Worm (Caenorhabditis elegans) whole organism, mixed stage, embryonic: ENCODE measurements around the gene trx-1.
A peak's percentile ranks its signal among the peaks of the same experiment; 100 is the strongest.

Experiments
- M03D4.4 ChIP-seq: sonication (generic microtip); optimal IDR thresholded peaks from 2 replicates; lab custom pipeline; 2017; ENCODE audit warnings: mild to moderate bottlenecking, missing genetic modification characterization, missing compliant biosample characterization
- bed-3 ChIP-seq: fragments of 200-800 bp; sonication (Bioruptor generic); optimal IDR thresholded peaks from 3 replicates; lab custom pipeline; 2018; ENCODE audit warnings: mild to moderate bottlenecking, missing genetic modification characterization, moderate library complexity, missing compliant biosample characterization
- blmp-1 ChIP-seq: fragments of 150-350 bp; optimal IDR thresholded peaks from 2 replicates; lab custom pipeline; 2014; ENCODE audit warnings: missing biosample characterization, missing genetic modification characterization
- ceh-39 ChIP-seq: fragments of 150-350 bp; optimal IDR thresholded peaks from 2 replicates; lab custom pipeline; 2014; ENCODE audit warnings: missing biosample characterization, missing genetic modification characterization
- ceh-43 ChIP-seq: fragments of 200-800 bp; sonication (Bioruptor generic); optimal IDR thresholded peaks from 2 replicates; lab custom pipeline; 2018; ENCODE audit warnings: mild to moderate bottlenecking, missing genetic modification characterization, moderate library complexity, missing compliant biosample characterization
- ceh-83 ChIP-seq: fragments of 200-800 bp; sonication (Bioruptor generic); optimal IDR thresholded peaks from 2 replicates; lab custom pipeline; 2018; ENCODE audit warnings: mild to moderate bottlenecking, missing genetic modification characterization, missing compliant biosample characterization
- ces-1 ChIP-seq: fragments of 150-350 bp; optimal IDR thresholded peaks from 2 replicates; lab custom pipeline; 2014; ENCODE audit warnings: missing biosample characterization, missing genetic modification reagents, missing genetic modification characterization
- cnd-1 ChIP-seq: fragments of 200-800 bp; sonication (Bioruptor generic); optimal IDR thresholded peaks from 2 replicates; lab custom pipeline; 2018; ENCODE audit warnings: mild to moderate bottlenecking, missing genetic modification characterization, missing compliant biosample characterization
- drap-1 ChIP-seq: fragments of 200-800 bp; sonication (Bioruptor generic); optimal IDR thresholded peaks from 3 replicates; lab custom pipeline; 2018; ENCODE audit warnings: mild to moderate bottlenecking, missing genetic modification characterization, missing compliant biosample characterization
- elt-1 ChIP-seq: sonication (generic microtip); optimal IDR thresholded peaks from 2 replicates; lab custom pipeline; 2017; ENCODE audit warnings: missing genetic modification characterization, mild to moderate bottlenecking, missing compliant biosample characterization, antibody characterized with exemption, moderate library complexity, borderline replicate concordance; ENCODE audit not compliant: insufficient read depth
- elt-3 ChIP-seq: fragments of 150-350 bp; optimal IDR thresholded peaks from 2 replicates; lab custom pipeline; 2014; ENCODE audit warnings: missing biosample characterization, missing genetic modification characterization
- flh-1 ChIP-seq: fragments of 200-800 bp; sonication (Bioruptor generic); optimal IDR thresholded peaks from 2 replicates; lab custom pipeline; 2018; ENCODE audit warnings: mild to moderate bottlenecking, missing genetic modification characterization, moderate library complexity, missing compliant biosample characterization
- ham-2 ChIP-seq: fragments of 200-800 bp; sonication (Bioruptor generic); optimal IDR thresholded peaks from 2 replicates; lab custom pipeline; 2018; ENCODE audit warnings: mild to moderate bottlenecking, missing genetic modification characterization, missing compliant biosample characterization
- hlh-1 ChIP-seq: fragments of 150-350 bp; optimal IDR thresholded peaks from 2 replicates; lab custom pipeline; 2014; ENCODE audit warnings: missing biosample characterization, missing genetic modification reagents, missing genetic modification characterization
- lin-13 ChIP-seq: fragments of 150-350 bp; optimal IDR thresholded peaks from 2 replicates; lab custom pipeline; 2014; ENCODE audit warnings: missing biosample characterization, missing genetic modification characterization
- lin-32 ChIP-seq: fragments of 200-800 bp; sonication (Bioruptor generic); optimal IDR thresholded peaks from 2 replicates; lab custom pipeline; 2018; ENCODE audit warnings: mild to moderate bottlenecking, missing genetic modification characterization, missing compliant biosample characterization
- lsy-2 ChIP-seq: fragments of 150-350 bp; optimal IDR thresholded peaks from 2 replicates; lab custom pipeline; 2014; ENCODE audit warnings: missing biosample characterization, missing genetic modification characterization
- mab-5 ChIP-seq: fragments of 150-350 bp; optimal IDR thresholded peaks from 2 replicates; lab custom pipeline; 2014; ENCODE audit warnings: missing biosample characterization, missing genetic modification characterization
- mls-2 ChIP-seq: sonication (generic microtip); optimal IDR thresholded peaks from 2 replicates; lab custom pipeline; 2016; ENCODE audit warnings: mild to moderate bottlenecking, missing genetic modification characterization, moderate library complexity, missing compliant biosample characterization
- nhr-237 ChIP-seq: fragments of 150-350 bp; optimal IDR thresholded peaks from 2 replicates; lab custom pipeline; 2014; ENCODE audit warnings: missing biosample characterization, missing genetic modification characterization
- nhr-76 ChIP-seq: sonication (generic microtip); optimal IDR thresholded peaks from 2 replicates; lab custom pipeline; 2017; ENCODE audit warnings: missing biosample characterization, missing genetic modification characterization
- pha-4 ChIP-seq: fragments of 150-350 bp; optimal IDR thresholded peaks from 2 replicates; lab custom pipeline; 2018; ENCODE audit warnings: missing biosample characterization, missing genetic modification reagents, missing genetic modification characterization
- sem-2 ChIP-seq: fragments of 200-800 bp; sonication (Bioruptor generic); optimal IDR thresholded peaks from 2 replicates; lab custom pipeline; 2018; ENCODE audit warnings: mild to moderate bottlenecking, missing genetic modification characterization, missing compliant biosample characterization
- snpc-4 ChIP-seq: fragments of 150-350 bp; optimal IDR thresholded peaks from 2 replicates; lab custom pipeline; 2014; ENCODE audit warnings: missing biosample characterization, missing genetic modification characterization
- sptf-1 ChIP-seq: sonication (generic microtip); optimal IDR thresholded peaks from 2 replicates; lab custom pipeline; 2017; ENCODE audit warnings: mild to moderate bottlenecking, missing genetic modification characterization, moderate library complexity, missing compliant biosample characterization
- tbx-8 ChIP-seq: fragments of 200-800 bp; sonication (Bioruptor generic); optimal IDR thresholded peaks from 2 replicates; lab custom pipeline; 2018; ENCODE audit warnings: mild to moderate bottlenecking, missing genetic modification characterization, moderate library complexity, missing compliant biosample characterization
- unc-39 ChIP-seq: fragments of 150-350 bp; optimal IDR thresholded peaks from 2 replicates; lab custom pipeline; 2014; ENCODE audit warnings: missing biosample characterization, missing genetic modification characterization
- unc-62 ChIP-seq: fragments of 150-350 bp; optimal IDR thresholded peaks from 2 replicates; lab custom pipeline; 2014; ENCODE audit warnings: missing biosample characterization, missing genetic modification reagents, missing genetic modification characterization
- zip-8 ChIP-seq: fragments of 150-350 bp; optimal IDR thresholded peaks from 2 replicates; lab custom pipeline; 2014; ENCODE audit warnings: missing biosample characterization, missing genetic modification characterization
- ztf-11 ChIP-seq: fragments of 150-350 bp; optimal IDR thresholded peaks from 2 replicates; lab custom pipeline; 2014; ENCODE audit warnings: missing biosample characterization, missing genetic modification characterization

The trx-1 gene

DNA sequence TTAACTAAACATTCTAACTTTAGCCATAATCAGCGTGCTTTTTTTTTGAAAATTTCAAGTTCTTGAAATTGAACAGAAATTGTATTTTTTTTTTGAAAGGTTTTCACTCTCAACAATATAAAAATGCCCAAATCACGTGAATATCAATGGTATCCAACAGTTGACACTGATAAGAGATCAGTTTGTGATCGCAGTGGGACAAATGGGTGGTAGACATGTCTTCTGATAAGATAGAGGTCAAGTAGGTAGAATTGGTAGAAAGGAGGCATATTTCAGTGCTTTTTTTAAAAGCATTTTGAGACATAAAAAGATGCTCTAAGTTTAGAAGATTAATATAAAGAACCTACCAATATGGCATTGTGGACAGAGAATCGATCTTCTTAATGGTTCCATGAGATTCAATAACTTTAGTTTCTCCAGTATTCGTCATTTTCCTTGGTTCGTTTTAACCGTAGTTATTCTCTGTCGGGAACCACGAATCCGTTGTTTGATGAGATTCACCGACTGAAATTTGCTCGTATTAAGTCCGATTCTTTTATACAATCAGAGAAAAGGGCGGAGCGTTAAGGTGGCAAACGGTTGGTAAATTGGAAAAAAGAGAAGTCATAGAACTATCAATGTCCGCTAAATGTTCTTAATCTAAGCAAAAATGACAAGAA, 24.0 kb upstream of the trx-1 start, which contains the start of gene mthf-1:
Gene mthf-1, minus strand, starts transcription at position 504 of the 659 bp plus-strand sequence.
- peak; percentile 7 for TF ChIP-seq elt-1 (tag; lab: Kevin White, UChicago)
- no peak for TF ChIP-seq sptf-1 (tag; lab: Kevin White, UChicago)

ce11 chrII:7776715-7777114, 23.3 kb upstream of the trx-1 start:
- TF ChIP-seq elt-1 (tag; lab: Kevin White, UChicago), result peak; percentile 13
- TF ChIP-seq elt-3, result peak; percentile 39
- TF ChIP-seq zip-8 (tag; lab: Kevin White, UChicago), result no peak
- no peak for TF ChIP-seq lin-32

DNA sequence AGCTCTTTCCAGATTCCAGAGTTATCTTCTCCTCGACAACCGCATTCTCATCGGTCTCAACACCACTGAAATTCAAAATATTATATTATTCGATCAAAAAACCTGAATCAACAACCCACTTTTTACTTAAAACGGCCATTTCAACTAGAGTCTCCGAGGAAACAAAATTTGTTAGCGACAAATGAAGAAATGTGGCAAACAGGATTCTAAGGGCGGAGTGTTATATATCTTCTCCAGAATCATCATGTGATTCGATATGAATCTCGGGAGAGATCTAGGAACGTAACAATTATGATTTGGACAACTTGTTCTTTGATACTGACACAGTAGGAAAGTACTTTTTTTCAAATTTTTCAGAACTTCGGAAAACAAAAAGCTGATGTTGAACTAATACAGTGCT, 22.8 kb upstream of the trx-1 start:
- TF ChIP-seq elt-1 (tag; lab: Kevin White, UChicago), result peak; percentile 63
- no peak for TF ChIP-seq ceh-39
- TF ChIP-seq, all 35 proteins: peak for 1

DNA sequence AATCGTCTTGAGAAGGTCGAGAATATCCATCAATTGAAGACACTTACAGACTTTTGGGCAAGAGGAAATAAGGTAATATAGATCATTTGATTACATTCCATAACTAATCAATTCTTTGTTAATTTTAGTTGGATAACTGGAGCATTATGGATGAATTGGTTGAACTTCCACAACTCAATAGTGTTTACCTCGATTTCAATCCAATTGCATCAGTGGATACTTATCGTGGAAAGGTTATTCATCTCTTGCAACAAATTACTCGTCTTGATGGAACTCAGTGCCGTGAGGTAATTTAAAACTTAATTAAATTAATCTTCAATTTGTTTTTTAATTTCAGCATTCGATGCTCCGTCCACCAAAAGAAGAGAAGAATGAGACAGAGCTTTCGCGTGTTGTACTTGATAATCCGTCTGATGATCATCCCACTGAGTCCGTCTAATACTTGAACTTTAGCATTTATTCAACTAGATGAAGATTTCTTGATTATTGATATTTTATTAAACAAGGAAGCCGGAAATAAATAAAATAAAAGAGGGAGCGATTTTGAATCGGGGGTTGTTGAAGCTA, 20.1 kb upstream of the trx-1 start:
- TF ChIP-seq sptf-1 (tag; lab: Kevin White, UChicago), result no peak
- no peak for TF ChIP-seq elt-3
- TF ChIP-seq unc-39 (tag; lab: Kevin White, UChicago), result no peak
- no peak for TF ChIP-seq mab-5 (tag; lab: Kevin White, UChicago)
- no peak for TF ChIP-seq bed-3 (GFP tag; lab: Kevin White, UChicago)
- no peak for TF ChIP-seq ceh-83 (GFP tag; lab: Kevin White, UChicago)
- TF ChIP-seq ceh-39, result no peak
- no peak for TF ChIP-seq nhr-237 (tag; lab: Kevin White, UChicago)
- no peak for TF ChIP-seq ceh-43 (GFP tag; lab: Kevin White, UChicago)
- no peak for TF ChIP-seq sem-2 (GFP tag; lab: Kevin White, UChicago)
- no peak for TF ChIP-seq pha-4 (tag; lab: Kevin White, UChicago)
- TF ChIP-seq lin-13 (tag; lab: Kevin White, UChicago), result no peak
- TF ChIP-seq mls-2 (tag; lab: Kevin White, UChicago), result no peak
- TF ChIP-seq ham-2 (GFP tag; lab: Kevin White, UChicago), result no peak
- TF ChIP-seq elt-1 (tag; lab: Kevin White, UChicago), result no peak
- TF ChIP-seq flh-1 (GFP tag; lab: Kevin White, UChicago), result no peak
- TF ChIP-seq ces-1 (GFP tag; lab: Kevin White, UChicago), result no peak

DNA sequence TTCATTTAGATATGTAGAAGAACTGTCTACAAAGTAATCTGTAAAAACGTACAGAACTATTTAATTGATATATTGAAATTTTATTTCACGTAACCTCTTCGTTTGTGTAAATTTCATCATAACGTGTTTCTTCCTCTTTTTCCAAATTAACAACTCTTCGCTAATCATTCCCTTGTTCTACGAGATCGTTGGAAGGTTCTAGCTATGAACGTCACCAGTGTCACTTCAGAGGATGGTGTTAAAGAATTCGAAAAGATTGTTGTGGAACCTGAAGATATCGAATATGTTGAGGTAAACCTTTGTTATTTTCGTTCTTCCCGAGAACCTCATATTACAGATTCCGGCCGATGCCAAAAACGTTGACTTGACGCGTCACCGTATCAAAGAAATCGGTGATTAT, 19.0 kb upstream of the trx-1 start, which contains the start of gene C06A8.6:
Gene C06A8.6, plus strand, starts transcription at position 89 of the 400 bp plus-strand sequence.
- TF ChIP-seq ces-1 (GFP tag; lab: Kevin White, UChicago), result no peak
- TF ChIP-seq unc-62 (GFP tag; lab: Kevin White, UChicago), result no peak
- TF ChIP-seq ceh-43 (GFP tag; lab: Kevin White, UChicago), result no peak
- no peak for TF ChIP-seq snpc-4 (tag; lab: Kevin White, UChicago)
- no peak for TF ChIP-seq mls-2 (tag; lab: Kevin White, UChicago)
- TF ChIP-seq flh-1 (GFP tag; lab: Kevin White, UChicago), result no peak
- no peak for TF ChIP-seq zip-8 (tag; lab: Kevin White, UChicago)
- TF ChIP-seq cnd-1 (tag; lab: Kevin White, UChicago), result no peak
- TF ChIP-seq ztf-11 (tag; lab: Kevin White, UChicago), result no peak
- no peak for TF ChIP-seq nhr-237 (tag; lab: Kevin White, UChicago)
- no peak for TF ChIP-seq hlh-1 (tag; lab: Kevin White, UChicago)
- no peak for TF ChIP-seq M03D4.4 (tag; lab: Kevin White, UChicago)
- TF ChIP-seq drap-1 (GFP tag; lab: Kevin White, UChicago), result no peak
- no peak for TF ChIP-seq lin-32
- TF ChIP-seq tbx-8 (GFP tag; lab: Kevin White, UChicago), result no peak
- no peak for TF ChIP-seq lsy-2 (tag; lab: Kevin White, UChicago)
- TF ChIP-seq blmp-1 (tag; lab: Kevin White, UChicago), result no peak
- TF ChIP-seq elt-3, result no peak
- no peak for TF ChIP-seq mab-5 (tag; lab: Kevin White, UChicago)
- TF ChIP-seq nhr-76 (tag; lab: Kevin White, UChicago), result no peak
